Worm (Caenorhabditis elegans) whole organism, early embryonic: ENCODE measurements around the gene nkb-2.

Experiments used
- F13C5.2 ChIP-seq: sonication (generic microtip); optimal IDR thresholded peaks from 2 replicates; lab custom pipeline; 2017; ENCODE audit warnings: mild to moderate bottlenecking, missing genetic modification characterization, inconsistent platforms, missing compliant biosample characterization
- aly-1 ChIP-seq: sonication (generic microtip); optimal IDR thresholded peaks from 2 replicates; lab custom pipeline; 2016; ENCODE audit warnings: missing genetic modification characterization, missing compliant biosample characterization
- ama-1 ChIP-seq: fragments of 150-350 bp; optimal IDR thresholded peaks from 2 replicates; lab custom pipeline; 2014
- ceh-13 ChIP-seq: fragments of 200-800 bp; sonication (Bioruptor generic); optimal IDR thresholded peaks from 2 replicates; lab custom pipeline; 2018; ENCODE audit warnings: mild to moderate bottlenecking, missing genetic modification characterization, missing compliant biosample characterization
- ceh-36 ChIP-seq: sonication (generic microtip); optimal IDR thresholded peaks from 2 replicates; lab custom pipeline; 2016; ENCODE audit warnings: missing genetic modification characterization, inconsistent platforms, missing compliant biosample characterization
- ets-7 ChIP-seq: sonication (generic microtip); optimal IDR thresholded peaks from 2 replicates; lab custom pipeline; 2016; ENCODE audit warnings: missing genotype, missing genetic modification characterization, missing compliant biosample characterization
- flt-1 ChIP-seq: fragments of 200-800 bp; sonication (Bioruptor generic); IDR thresholded peaks from 2 replicates; pipeline ENCODE4 v1.3.6; 2022; ENCODE audit warnings: missing genetic modification characterization, missing compliant biosample characterization
- hmbx-1 ChIP-seq: sonication (generic microtip); optimal IDR thresholded peaks from 2 replicates; lab custom pipeline; 2016; ENCODE audit warnings: mild to moderate bottlenecking, missing genetic modification characterization, missing compliant biosample characterization
- hnd-1 ChIP-seq: sonication (generic microtip); optimal IDR thresholded peaks from 2 replicates; lab custom pipeline; 2016; ENCODE audit warnings: missing genetic modification characterization, missing compliant biosample characterization
- pes-1 ChIP-seq: fragments of 200-800 bp; sonication (Bioruptor generic); IDR thresholded peaks from 2 replicates; pipeline ENCODE4 v1.3.6; 2022; ENCODE audit warnings: missing genetic modification reagents, missing genetic modification characterization, missing compliant biosample characterization
- scrt-1 ChIP-seq: fragments of 200-800 bp; sonication (Bioruptor generic); IDR thresholded peaks from 2 replicates; pipeline ENCODE4 v1.3.6; 2022; ENCODE audit warnings: missing genetic modification characterization, missing compliant biosample characterization
- sea-1 ChIP-seq: fragments of 200-800 bp; sonication (Bioruptor generic); conservative IDR thresholded peaks from 2 replicates; pipeline ENCODE4 v1.3.6; 2022; ENCODE audit warnings: missing genetic modification characterization, missing compliant biosample characterization
- tbx-11 ChIP-seq: fragments of 200-800 bp; sonication (Bioruptor generic); IDR thresholded peaks from 2 replicates; pipeline ENCODE4 v1.3.6; 2022; ENCODE audit warnings: missing genetic modification characterization, missing compliant biosample characterization
- tbx-37 ChIP-seq: fragments of 200-800 bp; sonication (Bioruptor generic); conservative IDR thresholded peaks from 2 replicates; pipeline ENCODE4 v1.3.6; 2022; ENCODE audit warnings: missing genetic modification reagents, missing genetic modification characterization, missing compliant biosample characterization

ce11 chrIV:10614918-10615477, 24.3 kb downstream of the nkb-2 start, which contains the start of gene ptr-14:
- TF ChIP-seq tbx-11 (GFP tag; lab: Robert Waterston, UW): no peak
- TF ChIP-seq ceh-36: no peak
- TF ChIP-seq tbx-37 (GFP tag; lab: Robert Waterston, UW): no peak
- no peak for TF ChIP-seq F13C5.2 (tag; lab: Kevin White, UChicago)
- TF ChIP-seq pes-1 (GFP tag; lab: Robert Waterston, UW): no peak
- TF ChIP-seq ama-1 (lab: Kevin White, UChicago): no peak
- TF ChIP-seq ets-7 (tag; lab: Kevin White, UChicago): no peak
- TF ChIP-seq flt-1 (GFP tag; lab: Robert Waterston, UW): no peak
- no peak for TF ChIP-seq scrt-1
- no peak for TF ChIP-seq aly-1 (tag; lab: Kevin White, UChicago)
- TF ChIP-seq sea-1: no peak
- TF ChIP-seq hnd-1 (tag; lab: Kevin White, UChicago): no peak
- TF ChIP-seq hmbx-1 (tag; lab: Kevin White, UChicago): no peak
- no peak for TF ChIP-seq ceh-13 (GFP tag; lab: Kevin White, UChicago)
